Fruit fly (Drosophila melanogaster) whole organism, adult: ENCODE measurements around the gene GstT4.

Experiments used
- CG7101 ChIP-seq: fragments of 200-800 bp; sonication (Bioruptor generic); optimal IDR thresholded peaks from 2 replicates; lab custom pipeline; 2018; ENCODE audit warnings: missing biosample characterization, mild to moderate bottlenecking, missing genetic modification characterization, moderate library complexity
- Mnt ChIP-seq: fragments of 200-800 bp; sonication (Bioruptor generic); optimal IDR thresholded peaks from 2 replicates; lab custom pipeline; 2016; ENCODE audit warnings: missing biosample characterization, mild to moderate bottlenecking, missing genetic modification characterization
- cnc ChIP-seq, 2 experiments: fragments of >200 bp; optimal IDR thresholded peaks; 2 replicates each; lab custom pipeline; 2017
- kay ChIP-seq: fragments of 200-800 bp; sonication (Bioruptor generic); peaks from one replicate; lab custom pipeline; 2016; ENCODE audit warnings: missing biosample characterization, missing genetic modification characterization, borderline replicate concordance
- tj ChIP-seq: fragments of 200-800 bp; sonication (Bioruptor generic); optimal IDR thresholded peaks from 3 replicates; lab custom pipeline; 2017; ENCODE audit warnings: missing biosample characterization, mild to moderate bottlenecking, missing genetic modification characterization, moderate library complexity

DNA sequence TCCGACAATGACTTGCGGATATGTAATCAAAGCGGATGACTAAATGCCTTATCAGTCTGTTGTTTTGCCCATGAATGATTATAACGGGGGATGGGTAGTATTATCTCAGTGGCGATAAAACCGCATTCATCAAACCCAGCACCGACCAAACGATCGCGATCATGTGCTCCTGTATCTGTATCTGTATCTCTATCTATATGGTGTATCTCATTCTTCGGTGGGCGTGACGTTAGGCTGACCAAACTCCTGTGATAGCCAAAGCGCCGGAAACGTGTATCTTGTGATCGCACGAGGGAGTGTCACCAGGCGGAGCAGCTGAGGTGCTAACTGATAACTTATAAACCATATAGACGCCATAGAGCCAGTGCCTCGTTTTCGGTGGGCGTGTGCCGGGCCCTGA, 11.8 kb upstream of the GstT4 start:
- TF ChIP-seq tj (GFP tag; lab: Kevin White, UChicago) (no peak), kay (GFP tag; lab: Kevin White, UChicago) (no peak), Mnt (GFP tag; lab: Kevin White, UChicago) (no peak), cnc (optimal IDR thresholded peaks at IDR 0.05; lab: Kevin White, UChicago) (peak; percentile 15 to 66), CG7101 (tag; lab: Kevin White, UChicago) (no peak)
